Worm (Caenorhabditis elegans) whole organism, L4/young adult: ENCODE data around the gene C17C3.5.

Experiments used
- dao-5 ChIP-seq: sonication (generic microtip); optimal IDR thresholded peaks from 2 replicates; lab custom pipeline; 2016; ENCODE audit warnings: missing genotype, missing genetic modification characterization, moderate library complexity, missing compliant biosample characterization
- him-1 ChIP-seq: sonication (generic microtip); optimal IDR thresholded peaks from 2 replicates; lab custom pipeline; 2016; ENCODE audit warnings: missing genotype, missing genetic modification reagents, missing genetic modification characterization, missing compliant biosample characterization

DNA sequence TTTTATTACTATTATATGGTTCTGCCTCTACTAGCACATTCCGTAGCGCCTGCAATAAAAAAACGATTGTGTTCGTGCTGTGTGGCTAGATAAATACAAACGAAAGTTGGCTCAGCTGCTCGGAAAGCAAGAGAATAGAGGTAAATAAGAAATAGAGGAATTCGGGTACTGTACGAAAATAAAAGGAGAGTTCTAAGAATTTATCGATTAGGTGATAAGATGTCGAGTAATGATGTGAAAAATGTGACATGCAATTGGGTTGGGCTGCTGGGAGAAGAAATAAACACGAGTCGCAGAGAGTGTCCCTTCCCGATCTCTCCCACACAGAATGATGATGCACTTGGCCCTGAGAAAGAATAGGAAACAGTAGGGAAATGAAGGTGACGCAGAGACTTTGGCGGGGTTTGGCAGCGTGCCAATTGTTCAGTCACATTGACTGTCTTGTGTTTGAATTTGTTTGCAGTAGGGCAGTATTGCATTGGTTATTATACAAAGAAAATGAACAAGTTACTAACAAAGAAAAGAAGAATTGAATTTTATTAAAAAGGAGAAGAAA lies 41.8 kb downstream of the C17C3.5 start, which contains the start of gene cdc-14:
- TF ChIP-seq him-1 (tag; lab: Kevin White, UChicago), result no peak
- no peak for TF ChIP-seq dao-5
